Worm (Caenorhabditis elegans): ENCODE data around the gene T27A10.2.

Gene T27A10.2

DNA sequence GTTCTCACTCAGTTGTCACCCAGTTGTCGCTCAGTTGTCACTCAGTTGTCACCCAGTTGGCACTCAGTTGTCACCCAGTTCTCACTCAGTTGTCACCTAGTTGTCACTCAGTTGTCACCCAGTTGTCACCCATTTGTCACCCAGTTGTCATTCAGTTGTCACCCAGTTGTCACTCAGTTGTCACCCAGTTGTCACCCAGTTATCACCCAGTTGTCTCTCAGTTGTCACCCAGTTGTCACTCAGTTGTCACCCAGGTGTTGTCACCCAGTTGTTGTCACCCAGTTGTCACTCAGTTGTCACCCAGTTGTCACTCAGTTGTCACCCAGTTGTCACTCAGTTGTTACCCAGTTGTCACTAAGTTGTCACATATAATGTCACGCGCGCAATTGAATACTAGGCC is 45.8 kb downstream of the T27A10.2 start:
- TF ChIP-seq nhr-77 (tag; optimal IDR thresholded peaks at IDR 0.05) (no peak), nhr-11 (tag; optimal IDR thresholded peaks at IDR 0.05) (no peak), fkh-2 (tag; optimal IDR thresholded peaks at IDR 0.05) (no peak), skn-1 (tag; optimal IDR thresholded peaks at IDR 0.05) (no peak), ceh-82 (tag; optimal IDR thresholded peaks at IDR 0.05) (no peak), nhr-43 (tag; optimal IDR thresholded peaks at IDR 0.05; ENCODE audit: poor library complexity, severe bottlenecking) (no peak), nhr-67 (tag; optimal IDR thresholded peaks at IDR 0.05) (no peak), fkh-10 (GFP tag; optimal IDR thresholded peaks at IDR 0.05) (no peak), nhr-28 (tag; optimal IDR thresholded peaks at IDR 0.05) (no peak), zag-1 (tag; optimal IDR thresholded peaks at IDR 0.05) (no peak), nhr-25 (tag; optimal IDR thresholded peaks at IDR 0.05) (no peak), mml-1 (tag; optimal IDR thresholded peaks at IDR 0.05) (no peak), lin-39 (tag; optimal IDR thresholded peaks at IDR 0.05) (no peak), daf-12 (tag; optimal IDR thresholded peaks at IDR 0.05) (no peak), ZK546.5 (tag; optimal IDR thresholded peaks at IDR 0.05) (no peak), snpc-4 (tag; optimal IDR thresholded peaks at IDR 0.05) (no peak), ama-1 (optimal IDR thresholded peaks at IDR 0.05) (no peak), aly-2 (tag; optimal IDR thresholded peaks at IDR 0.05) (no peak), hmg-11 (tag; optimal IDR thresholded peaks at IDR 0.05) (no peak)

DNA sequence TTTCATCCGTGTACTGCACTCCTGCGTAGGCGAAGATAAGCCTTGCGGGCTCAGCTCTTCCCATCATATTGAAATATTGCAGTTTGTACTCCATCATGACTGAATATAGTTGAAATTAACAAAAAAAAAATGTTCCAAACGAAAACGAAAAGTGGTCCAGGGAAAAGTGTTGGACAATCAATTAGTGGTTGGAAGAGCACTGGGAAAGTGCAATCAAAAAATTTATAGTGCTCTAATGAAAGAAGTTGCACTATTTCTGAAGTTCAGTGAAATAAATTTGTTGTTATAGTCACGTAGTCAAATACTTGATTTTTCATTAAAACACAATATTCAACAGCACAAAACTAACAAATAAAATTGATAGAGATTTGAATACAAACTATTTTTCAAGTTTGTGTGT is 47.9 kb downstream of the T27A10.2 start, which contains the start of gene gst-11:
TSS of gene gst-11 (minus strand) at position 101 of the 400 bp plus-strand sequence.
- TF ChIP-seq nhr-77 (tag; optimal IDR thresholded peaks at IDR 0.05) (no peak), ztf-11 (tag; optimal IDR thresholded peaks at IDR 0.05) (no peak), fos-1 (tag; optimal IDR thresholded peaks at IDR 0.05) (no peak), tbx-2 (tag; optimal IDR thresholded peaks at IDR 0.05) (no peak), lin-39 (tag; optimal IDR thresholded peaks at IDR 0.05) (no peak), nfya-1 (tag; optimal IDR thresholded peaks at IDR 0.05; ENCODE audit: insufficient read depth) (no peak), R02D3.7 (tag; optimal IDR thresholded peaks at IDR 0.05) (no peak), elt-2 (tag; optimal IDR thresholded peaks at IDR 0.05) (no peak), daf-12 (tag; optimal IDR thresholded peaks at IDR 0.05) (no peak), hmg-11 (tag; optimal IDR thresholded peaks at IDR 0.05) (no peak), nhr-67 (tag; optimal IDR thresholded peaks at IDR 0.05) (no peak), pha-4 (tag; optimal IDR thresholded peaks at IDR 0.05) (no peak), ceh-82 (tag; optimal IDR thresholded peaks at IDR 0.05) (no peak), nhr-28 (tag; optimal IDR thresholded peaks at IDR 0.05) (no peak), ceh-16 (tag; optimal IDR thresholded peaks at IDR 0.05) (no peak), fkh-2 (tag; optimal IDR thresholded peaks at IDR 0.05) (no peak), lsy-12 (tag; optimal IDR thresholded peaks at IDR 0.05) (no peak), lin-15B (tag; optimal IDR thresholded peaks at IDR 0.05) (no peak)

DNA sequence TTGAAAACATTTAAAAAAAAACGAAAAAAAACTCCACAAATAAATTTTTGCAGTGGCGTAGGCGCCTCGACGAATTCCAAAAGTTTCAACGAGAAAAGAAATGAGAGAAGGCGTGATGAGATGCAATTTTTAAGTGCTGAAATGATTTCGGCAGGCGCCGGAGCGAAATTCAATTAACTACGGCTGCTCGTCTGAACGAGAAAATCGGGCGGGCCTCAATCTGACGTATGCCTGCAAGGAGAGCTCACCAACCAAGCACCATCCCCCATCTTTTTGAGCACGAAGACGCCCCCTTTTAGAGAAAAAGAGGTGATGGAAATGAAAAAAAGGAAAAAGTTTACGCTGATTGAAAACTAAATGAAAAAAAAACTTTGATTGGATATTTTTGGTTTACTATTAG is 49.0 kb downstream of the T27A10.2 start:
- TF ChIP-seq fkh-10 (GFP tag; optimal IDR thresholded peaks at IDR 0.05) (peak; percentile 5), nhr-67 (tag; optimal IDR thresholded peaks at IDR 0.05) (no peak)
